Worm (Caenorhabditis elegans) whole organism, L4/young adult: ENCODE results near the gene Y54G2A.44.

Experiments
- dao-5 ChIP-seq: sonication (generic microtip); optimal IDR thresholded peaks from 2 replicates; lab custom pipeline; 2016; ENCODE audit warnings: missing genotype, missing genetic modification characterization, moderate library complexity, missing compliant biosample characterization
- him-1 ChIP-seq: sonication (generic microtip); optimal IDR thresholded peaks from 2 replicates; lab custom pipeline; 2016; ENCODE audit warnings: missing genotype, missing genetic modification reagents, missing genetic modification characterization, missing compliant biosample characterization

ce11 chrIV:2838308-2838707 lies 36.6 kb downstream of the Y54G2A.44 start, which contains the start of gene Y54G2A.7:
- TF ChIP-seq him-1 (tag; lab: Kevin White, UChicago) (no peak), dao-5 (tag; lab: Kevin White, UChicago) (no peak)
